Fruit fly (Drosophila melanogaster): ENCODE data around the gene CG17931.

Gene CG17931

DNA sequence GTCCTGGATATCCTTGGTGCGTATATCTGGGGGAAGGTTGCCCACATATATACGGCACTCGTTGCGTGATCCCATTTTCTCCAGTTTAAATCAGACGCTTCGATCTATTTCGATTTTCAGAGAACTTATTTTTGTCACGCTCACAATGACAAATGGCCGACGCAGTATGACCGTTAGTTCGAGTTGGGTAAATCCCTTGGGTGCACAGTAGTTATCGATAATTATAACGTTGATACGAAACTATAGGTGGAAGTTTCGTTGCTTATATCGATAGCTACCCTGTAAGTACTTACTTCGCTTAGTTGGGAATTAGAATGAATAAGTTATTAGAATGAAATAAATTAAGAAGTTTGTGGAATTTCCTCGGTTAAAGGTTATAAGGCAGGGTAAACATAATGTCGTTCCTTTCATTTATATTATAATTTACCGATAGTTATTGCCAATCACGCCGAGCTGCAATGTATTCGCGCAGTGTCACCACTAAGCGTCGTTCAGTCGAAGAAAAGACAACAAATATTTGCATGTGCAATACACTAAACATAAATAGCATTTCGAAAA, 17.4 kb downstream of the CG17931 start, which contains the start of the genes SF2 and pad:
TSS of gene SF2 (minus strand) at position 172 of the 558 bp plus-strand sequence.
TSS of gene pad (plus strand) at position 502 of the 558 bp plus-strand sequence.
- TF ChIP-seq lmd (GFP tag; IDR thresholded peaks at IDR 0.05) = peak; percentile 71
- peak in 1 of 2 experiments; percentile 51 for TF ChIP-seq crp (GFP tag; optimal IDR thresholded peaks at IDR 0.05)
- TF ChIP-seq unc-4 (GFP tag; IDR thresholded peaks at IDR 0.05; ENCODE audit: partially characterized antibody) = peak; percentile 94
- peak; percentile 93 for TF ChIP-seq CG9932 (GFP tag; IDR thresholded peaks at IDR 0.05)
- TF ChIP-seq Vsx1 (GFP tag; optimal IDR thresholded peaks at IDR 0.05) = peak; percentile 61
- TF ChIP-seq Myb (GFP tag; optimal IDR thresholded peaks at IDR 0.05) = peak; percentile 56
- TF ChIP-seq CG31441 (GFP tag; IDR thresholded peaks at IDR 0.05) = peak; percentile 77
- no peak for TF ChIP-seq CG2199 (GFP tag; IDR thresholded peaks at IDR 0.05)
- TF ChIP-seq CG9797 (GFP tag; optimal IDR thresholded peaks at IDR 0.05) = peak; percentile 89
- TF ChIP-seq scrt (GFP tag; optimal IDR thresholded peaks at IDR 0.05) = peak; percentile 56
- TF ChIP-seq CG2875 (GFP tag; optimal IDR thresholded peaks at IDR 0.05) = peak; percentile 42
- TF ChIP-seq Hmx (GFP tag; optimal IDR thresholded peaks at IDR 0.05) = peak; percentile 64
- TF ChIP-seq CG10565 (GFP tag; optimal IDR thresholded peaks at IDR 0.05) = no peak
- TF ChIP-seq CG1647 (GFP tag; optimal IDR thresholded peaks at IDR 0.05) = peak; percentile 78
- TF ChIP-seq run (tag; optimal IDR thresholded peaks at IDR 0.05) = peak; percentile 51
- TF ChIP-seq D19A (tag; optimal IDR thresholded peaks at IDR 0.05) = peak; percentile 25
- peak; percentile 64 for TF ChIP-seq HHEX (GFP tag; optimal IDR thresholded peaks at IDR 0.05)
- TF ChIP-seq D (optimal IDR thresholded peaks at IDR 0.05) = no peak
- TF ChIP-seq D (GFP tag; optimal IDR thresholded peaks at IDR 0.05) = peak; percentile 39
- TF ChIP-seq CG17359 (tag; optimal IDR thresholded peaks at IDR 0.05) = peak; percentile 67
- TF ChIP-seq CG3995 (GFP tag; optimal IDR thresholded peaks at IDR 0.05) = peak; percentile 62
- TF ChIP-seq CG1602 (GFP tag; optimal IDR thresholded peaks at IDR 0.05) = peak; percentile 71
- TF ChIP-seq CG5180 (GFP tag; optimal IDR thresholded peaks at IDR 0.05) = peak; percentile 31
- peak; percentile 86 for TF ChIP-seq CG15696 (tag; optimal IDR thresholded peaks at IDR 0.05)
- peak; percentile 88 for TF ChIP-seq slbo (GFP tag; IDR thresholded peaks at IDR 0.05)
- no peak for TF ChIP-seq Dip2 (GFP tag; IDR thresholded peaks at IDR 0.05)
- TF ChIP-seq kay (GFP tag; optimal IDR thresholded peaks at IDR 0.05) = peak; percentile 65
- peak; percentile 61 for TF ChIP-seq shn (GFP tag; optimal IDR thresholded peaks at IDR 0.05)
- peak; percentile 59 for TF ChIP-seq trh (GFP tag; optimal IDR thresholded peaks at IDR 0.05)
- peak; percentile 28 for TF ChIP-seq CG6813 (GFP tag; optimal IDR thresholded peaks at IDR 0.05)
- TF ChIP-seq sima (GFP tag; optimal IDR thresholded peaks at IDR 0.05) = peak; percentile 42
- peak; percentile 66 for TF ChIP-seq Side (GFP tag; optimal IDR thresholded peaks at IDR 0.05)
- TF ChIP-seq twi (tag; optimal IDR thresholded peaks at IDR 0.05) = peak; percentile 72
- peak; percentile 67 for TF ChIP-seq CG9437 (GFP tag; optimal IDR thresholded peaks at IDR 0.05)
- TF ChIP-seq BtbVII (GFP tag; optimal IDR thresholded peaks at IDR 0.05) = no peak
- peak; percentile 63 for TF ChIP-seq CG7556 (GFP tag; optimal IDR thresholded peaks at IDR 0.05)
- peak; percentile 54 for TF ChIP-seq gcm (GFP tag; optimal IDR thresholded peaks at IDR 0.05)
- TF ChIP-seq grn (GFP tag; optimal IDR thresholded peaks at IDR 0.05) = peak; percentile 34
- peak; percentile 73 for TF ChIP-seq Dip3 (GFP tag; optimal IDR thresholded peaks at IDR 0.05)
- peak; percentile 82 for TF ChIP-seq mld (GFP tag; IDR thresholded peaks at IDR 0.05; ENCODE audit: partially characterized antibody)
- peak; percentile 52 for TF ChIP-seq Lhr (GFP tag; optimal IDR thresholded peaks at IDR 0.05)
- TF ChIP-seq ato (GFP tag; IDR thresholded peaks at IDR 0.05; ENCODE audit: partially characterized antibody) = peak; percentile 68; the same call in 1 of the 2 replicates
- TF ChIP-seq cg (GFP tag; optimal IDR thresholded peaks at IDR 0.05) = peak; percentile 53
- peak; percentile 80 for TF ChIP-seq bab2 (GFP tag; optimal IDR thresholded peaks at IDR 0.05)
- TF ChIP-seq lola (GFP tag; optimal IDR thresholded peaks at IDR 0.05) = peak in 1 of 3 experiments; percentile 80
- peak; percentile 65 for TF ChIP-seq fd3F (GFP tag; optimal IDR thresholded peaks at IDR 0.05)
- peak; percentile 49 for TF ChIP-seq emc (GFP tag; optimal IDR thresholded peaks at IDR 0.05)
- TF ChIP-seq CG11398 (GFP tag; optimal IDR thresholded peaks at IDR 0.05) = peak; percentile 54
- TF ChIP-seq fu2 (GFP tag; optimal IDR thresholded peaks at IDR 0.05) = peak; percentile 77
